Fruit fly (Drosophila melanogaster) whole organism, embryonic: Measurements from ENCODE around the gene CG7227.

Experiments used
- Abd-B ChIP-seq: fragments of 200-800 bp; sonication (Bioruptor generic); optimal IDR thresholded peaks from 2 replicates; lab custom pipeline; 2018; ENCODE audit warnings: missing biosample characterization, mild to moderate bottlenecking, missing genetic modification characterization, moderate library complexity
- Asciz ChIP-seq: fragments of 200-800 bp; sonication (Bioruptor generic); optimal IDR thresholded peaks from 2 replicates; lab custom pipeline; 2017; ENCODE audit warnings: missing biosample characterization, mild to moderate bottlenecking, missing genetic modification characterization, missing genetic modification reagents
- B-H1 ChIP-seq: fragments of 200-800 bp; sonication (Bioruptor generic); IDR thresholded peaks from 3 replicates; pipeline ENCODE4 v1.3.6; 2022; ENCODE audit warnings: missing biosample characterization, missing genetic modification characterization
- CG12104 ChIP-seq: fragments of 200-800 bp; sonication (Bioruptor generic); optimal IDR thresholded peaks from 3 replicates; lab custom pipeline; 2016; ENCODE audit warnings: missing biosample characterization, missing genetic modification characterization
- CG12219 ChIP-seq: fragments of 200-800 bp; sonication (Bioruptor generic); optimal IDR thresholded peaks from 3 replicates; lab custom pipeline; 2018; ENCODE audit warnings: missing biosample characterization, mild to moderate bottlenecking, missing genetic modification characterization
- CG13296 ChIP-seq: fragments of 200-800 bp; sonication (Bioruptor generic); optimal IDR thresholded peaks from 3 replicates; lab custom pipeline; 2018; ENCODE audit warnings: missing biosample characterization, mild to moderate bottlenecking, missing genetic modification characterization
- CG13624 ChIP-seq: fragments of 200-800 bp; sonication (Bioruptor generic); optimal IDR thresholded peaks from 2 replicates; lab custom pipeline; 2016; ENCODE audit warnings: missing biosample characterization, missing genetic modification characterization
- CG14014 ChIP-seq: fragments of 200-800 bp; sonication (Bioruptor generic); IDR thresholded peaks from 2 replicates; pipeline ENCODE4 v1.3.6; 2022; ENCODE audit warnings: missing biosample characterization, missing genetic modification characterization
- CG17385 ChIP-seq: fragments of 200-800 bp; sonication (Bioruptor generic); optimal IDR thresholded peaks from 3 replicates; lab custom pipeline; 2018; ENCODE audit warnings: missing biosample characterization, mild to moderate bottlenecking, missing genetic modification characterization
- CG17802 ChIP-seq: fragments of 200-800 bp; sonication (Bioruptor generic); optimal IDR thresholded peaks from 2 replicates; lab custom pipeline; 2018; ENCODE audit warnings: missing biosample characterization, mild to moderate bottlenecking, missing genetic modification characterization, moderate library complexity
- CG17829 ChIP-seq: fragments of 200-800 bp; optimal IDR thresholded peaks from 2 replicates; lab custom pipeline; 2019; ENCODE audit warnings: missing biosample characterization, mild to moderate bottlenecking, missing genetic modification characterization, moderate library complexity
- CG18011 ChIP-seq: fragments of 200-800 bp; sonication (Bioruptor generic); optimal IDR thresholded peaks from 2 replicates; lab custom pipeline; 2017; ENCODE audit warnings: missing biosample characterization, missing genetic modification characterization, mild to moderate bottlenecking, moderate library complexity, missing genotype
- CG1832 ChIP-seq: fragments of 200-800 bp; sonication (Bioruptor generic); optimal IDR thresholded peaks from 2 replicates; lab custom pipeline; 2017; ENCODE audit warnings: missing biosample characterization, mild to moderate bottlenecking, missing genetic modification characterization, inconsistent platforms
- CG18619 ChIP-seq: fragments of 200-800 bp; sonication (Bioruptor generic); optimal IDR thresholded peaks from 3 replicates; lab custom pipeline; 2017; ENCODE audit warnings: missing biosample characterization, mild to moderate bottlenecking, missing genetic modification characterization
- CG2678 ChIP-seq: fragments of 200-800 bp; sonication (Bioruptor generic); optimal IDR thresholded peaks from 3 replicates; lab custom pipeline; 2019; ENCODE audit warnings: missing biosample characterization, mild to moderate bottlenecking, missing genetic modification characterization, moderate library complexity
- CG2875 ChIP-seq: fragments of 200-800 bp; sonication (Bioruptor generic); optimal IDR thresholded peaks from 2 replicates; lab custom pipeline; 2017; ENCODE audit warnings: missing biosample characterization, mild to moderate bottlenecking, missing genetic modification characterization, missing genetic modification reagents
- CG31441 ChIP-seq: fragments of 200-800 bp; sonication (Bioruptor generic); IDR thresholded peaks from 2 replicates; pipeline ENCODE4 v1.3.6; 2022; ENCODE audit warnings: missing biosample characterization, missing genetic modification characterization
- CG32772 ChIP-seq: fragments of 200-800 bp; sonication (Bioruptor generic); IDR thresholded peaks from 2 replicates; pipeline ENCODE4 v1.3.6; 2022; ENCODE audit warnings: missing biosample characterization, missing genetic modification characterization
- CG6175 ChIP-seq: fragments of 200-800 bp; sonication (Bioruptor generic); IDR thresholded peaks from 3 replicates; pipeline ENCODE4 v1.3.6; 2022; ENCODE audit warnings: missing biosample characterization, missing genetic modification characterization
- CG7839 ChIP-seq: fragments of 200-800 bp; sonication (Bioruptor generic); optimal IDR thresholded peaks from 3 replicates; lab custom pipeline; 2018; ENCODE audit warnings: missing biosample characterization, mild to moderate bottlenecking, missing genetic modification characterization, moderate library complexity
- D19B ChIP-seq: fragments of 200-800 bp; sonication (Bioruptor generic); optimal IDR thresholded peaks from 2 replicates; lab custom pipeline; 2017; ENCODE audit warnings: missing biosample characterization, mild to moderate bottlenecking, missing genetic modification characterization
- HmgD ChIP-seq: fragments of 200-800 bp; sonication (Bioruptor generic); optimal IDR thresholded peaks from 3 replicates; lab custom pipeline; 2016; ENCODE audit warnings: missing biosample characterization, missing genetic modification characterization
- Hsf ChIP-seq: fragments of 200-800 bp; sonication (Bioruptor generic); optimal IDR thresholded peaks from 3 replicates; lab custom pipeline; 2016; ENCODE audit warnings: missing biosample characterization, missing genetic modification characterization
- NFAT ChIP-seq: fragments of 200-800 bp; sonication (Bioruptor generic); IDR thresholded peaks from 2 replicates; pipeline ENCODE4 v1.3.6; 2022; ENCODE audit warnings: missing biosample characterization, missing genetic modification characterization
- Nf-YC ChIP-seq: fragments of 200-800 bp; optimal IDR thresholded peaks from 3 replicates; lab custom pipeline; 2019; ENCODE audit warnings: missing biosample characterization, mild to moderate bottlenecking, missing genetic modification characterization, moderate library complexity
- Pdp1 ChIP-seq, 2 experiments: fragments of 200-800 bp; sonication (Bioruptor generic); optimal IDR thresholded peaks; 3 replicates each; lab custom pipeline; 2016; ENCODE audit warnings: missing biosample characterization in 2 of 2, missing genetic modification characterization in 2 of 2, mild to moderate bottlenecking in 1 of 2, moderate library complexity in 1 of 2
- Ssrp ChIP-seq: fragments of 200-800 bp; sonication (Bioruptor generic); optimal IDR thresholded peaks from 2 replicates; lab custom pipeline; 2018; ENCODE audit warnings: missing biosample characterization, mild to moderate bottlenecking, missing genetic modification characterization, moderate library complexity
- Tbp ChIP-seq: fragments of >200 bp; optimal IDR thresholded peaks from 2 replicates; lab custom pipeline; 2018; ENCODE audit warnings: missing biosample characterization, missing genetic modification characterization
- Trl ChIP-seq, 3 experiments: fragments of >200 bp in 2 of 3; fragments of 200-800 bp in 1 of 3; sonication (Bioruptor generic) in 1 of 3; optimal IDR thresholded peaks; 2 replicates in 1 of 3; 3 replicates in 2 of 3; lab custom pipeline; 2016 to 2017; ENCODE audit warnings: missing biosample characterization in 1 of 3, missing genetic modification characterization in 1 of 3
- ab ChIP-seq: fragments of 200-800 bp; sonication (Bioruptor generic); optimal IDR thresholded peaks from 2 replicates; lab custom pipeline; 2016; ENCODE audit warnings: missing biosample characterization, missing genetic modification characterization
- bsh ChIP-seq, 2 experiments: fragments of 200-800 bp; sonication (Bioruptor generic); optimal IDR thresholded peaks; 2 replicates each; lab custom pipeline; 2017 to 2018; ENCODE audit warnings: mild to moderate bottlenecking in 2 of 2, missing biosample characterization in 2 of 2, missing genetic modification characterization in 2 of 2, moderate library complexity in 1 of 2
- cg ChIP-seq: fragments of 200-800 bp; sonication (Bioruptor generic); optimal IDR thresholded peaks from 3 replicates; lab custom pipeline; 2019; ENCODE audit warnings: missing biosample characterization, mild to moderate bottlenecking, missing genetic modification characterization, moderate library complexity
- crp ChIP-seq, 2 experiments: fragments of 200-800 bp; sonication (Bioruptor generic); optimal IDR thresholded peaks; 2 replicates in 1 of 2; 3 replicates in 1 of 2; lab custom pipeline; 2017; ENCODE audit warnings: missing biosample characterization in 2 of 2, missing genetic modification characterization in 2 of 2, mild to moderate bottlenecking in 1 of 2, moderate library complexity in 1 of 2
- cwo ChIP-seq: fragments of 200-800 bp; sonication (Bioruptor generic); optimal IDR thresholded peaks from 3 replicates; lab custom pipeline; 2017; ENCODE audit warnings: missing biosample characterization, missing genetic modification characterization, mild to moderate bottlenecking, moderate library complexity, missing genetic modification reagents
- en ChIP-seq: fragments of 200-800 bp; sonication (Bioruptor generic); optimal IDR thresholded peaks from 2 replicates; lab custom pipeline; 2016; ENCODE audit warnings: missing biosample characterization, missing genetic modification characterization
- eyg ChIP-seq: fragments of 200-800 bp; sonication (Bioruptor generic); optimal IDR thresholded peaks from 3 replicates; lab custom pipeline; 2016; ENCODE audit warnings: missing biosample characterization, missing genetic modification characterization
- fru ChIP-seq: fragments of >200 bp; optimal IDR thresholded peaks from 2 replicates; lab custom pipeline; 2017
- inv ChIP-seq: fragments of 200-800 bp; sonication (Bioruptor generic); IDR thresholded peaks from 2 replicates; pipeline ENCODE4 v1.3.6; 2022; ENCODE audit warnings: missing biosample characterization, missing genetic modification characterization; ENCODE audit not compliant: partially characterized antibody
- kni ChIP-seq: fragments of 200-800 bp; sonication (Bioruptor generic); optimal IDR thresholded peaks from 3 replicates; lab custom pipeline; 2017; ENCODE audit warnings: mild to moderate bottlenecking, missing biosample characterization, missing genetic modification reagents, missing genetic modification characterization
- lab ChIP-seq: fragments of 200-800 bp; sonication (Bioruptor generic); optimal IDR thresholded peaks from 3 replicates; lab custom pipeline; 2017; ENCODE audit warnings: missing biosample characterization, missing genetic modification characterization, mild to moderate bottlenecking, moderate library complexity, missing genetic modification reagents
- mld ChIP-seq: fragments of 200-800 bp; sonication (Bioruptor generic); IDR thresholded peaks from 3 replicates; pipeline ENCODE4 v1.3.6; 2022; ENCODE audit warnings: missing biosample characterization, missing genetic modification characterization; ENCODE audit not compliant: partially characterized antibody
- org-1 ChIP-seq: fragments of 200-800 bp; sonication (Bioruptor generic); optimal IDR thresholded peaks from 2 replicates; lab custom pipeline; 2017; ENCODE audit warnings: missing biosample characterization, missing genetic modification characterization
- pita ChIP-seq: fragments of 200-800 bp; sonication (Bioruptor generic); optimal IDR thresholded peaks from 2 replicates; lab custom pipeline; 2017; ENCODE audit warnings: missing biosample characterization, mild to moderate bottlenecking, missing genetic modification characterization
- pnt ChIP-seq: fragments of 200-800 bp; sonication (Bioruptor generic); optimal IDR thresholded peaks from 3 replicates; lab custom pipeline; 2016; ENCODE audit warnings: missing biosample characterization, missing genetic modification characterization
- pros ChIP-seq: fragments of 200-800 bp; sonication (Bioruptor generic); optimal IDR thresholded peaks from 3 replicates; lab custom pipeline; 2019; ENCODE audit warnings: missing biosample characterization, mild to moderate bottlenecking, missing genetic modification characterization, moderate library complexity
- slp2 ChIP-seq: fragments of 200-800 bp; sonication (Bioruptor generic); optimal IDR thresholded peaks from 2 replicates; lab custom pipeline; 2016; ENCODE audit warnings: missing biosample characterization, missing genetic modification characterization
- unc-4 ChIP-seq: fragments of 200-800 bp; sonication (Bioruptor generic); IDR thresholded peaks from 2 replicates; pipeline ENCODE4 v1.3.6; 2022; ENCODE audit warnings: missing biosample characterization, missing genetic modification characterization; ENCODE audit not compliant: partially characterized antibody
- yki ChIP-seq: fragments of >200 bp; optimal IDR thresholded peaks from 3 replicates; lab custom pipeline; 2018
- zen2 ChIP-seq: fragments of 200-800 bp; sonication (Bioruptor generic); IDR thresholded peaks from 3 replicates; pipeline ENCODE4 v1.3.6; 2022; ENCODE audit warnings: missing biosample characterization, missing genetic modification characterization; ENCODE audit not compliant: partially characterized antibody

Gene CG7227

DNA sequence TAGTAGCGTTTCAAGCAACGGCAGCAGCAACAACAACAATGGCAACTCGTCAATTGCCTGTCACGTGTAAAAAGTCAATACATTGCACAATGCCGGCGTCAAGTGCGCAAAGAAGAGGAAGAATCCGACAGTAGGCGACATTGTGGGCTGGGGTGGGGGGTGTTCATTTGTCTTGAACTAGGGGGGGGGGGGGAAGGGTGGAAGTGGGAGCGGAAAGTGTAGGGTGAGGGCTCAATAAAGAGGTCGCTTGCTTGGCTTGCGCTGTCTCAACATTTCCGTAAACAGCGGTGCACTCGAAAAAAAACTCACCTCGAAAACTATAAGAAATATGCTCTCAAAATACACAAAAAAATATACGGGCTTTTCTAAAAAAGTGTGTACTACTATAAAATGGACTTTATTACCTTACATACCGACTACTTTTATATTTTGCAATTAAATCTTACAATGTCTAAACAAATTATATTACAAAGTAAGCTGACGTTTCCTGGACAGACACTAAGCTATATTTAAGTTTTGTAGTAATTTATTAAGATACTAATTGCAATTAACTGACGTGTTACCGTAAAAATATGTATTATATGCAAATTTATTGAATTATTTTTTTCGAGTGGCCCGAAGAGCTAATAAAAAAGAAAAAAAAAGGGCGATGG is 32.0 kb downstream of the CG7227 start (continued):
- TF ChIP-seq Hsf (no peak), Pdp1 (GFP tag; optimal IDR thresholded peaks at IDR 0.05; lab: Kevin White, UChicago) (peak in 1 of 2 experiments; percentile 7), CG12219 (GFP tag; lab: Kevin White, UChicago) (no peak), cg (GFP tag; lab: Kevin White, UChicago) (no peak), CG14014 (GFP tag; lab: Robert Waterston, UW) (no peak), cwo (GFP tag; lab: Kevin White, UChicago) (peak; percentile 43), Asciz (GFP tag; lab: Kevin White, UChicago) (peak; percentile 51), inv (GFP tag; lab: Robert Waterston, UW) (no peak), fru (lab: Kevin White, UChicago) (no peak), HmgD (GFP tag; lab: Kevin White, UChicago) (no peak), D19B (GFP tag; lab: Kevin White, UChicago) (no peak), Nf-YC (tag; lab: Kevin White, UChicago) (no peak), Trl (optimal IDR thresholded peaks at IDR 0.05; lab: Kevin White, UChicago) (no peak), Trl (GFP tag; optimal IDR thresholded peaks at IDR 0.05; lab: Kevin White, UChicago) (no peak), CG17385 (GFP tag; lab: Kevin White, UChicago) (peak; percentile 38), crp (GFP tag; optimal IDR thresholded peaks at IDR 0.05; lab: Kevin White, UChicago) (no peak), CG18011 (GFP tag; lab: Kevin White, UChicago) (no peak), CG6175 (GFP tag; lab: Robert Waterston, UW) (0 out of 3 replicates have a peak, but pooled peaks have one; percentile 23), CG31441 (peak; percentile 73), org-1 (GFP tag; lab: Kevin White, UChicago) (peak; percentile 19), Abd-B (GFP tag; lab: Kevin White, UChicago) (peak; percentile 26), lab (no peak), CG12104 (GFP tag; lab: Kevin White, UChicago) (no peak), pnt (GFP tag; lab: Kevin White, UChicago) (no peak), en (GFP tag; lab: Kevin White, UChicago) (no peak), CG32772 (peak; percentile 13; the same call in 1 of the 2 replicates), CG13296 (GFP tag; lab: Kevin White, UChicago) (no peak), CG2678 (peak; percentile 58), ab (GFP tag; lab: Kevin White, UChicago) (no peak), pros (GFP tag; lab: Kevin White, UChicago) (no peak), unc-4 (GFP tag; lab: Robert Waterston, UW) (no peak), CG17829 (tag; lab: Kevin White, UChicago) (no peak), CG18619 (GFP tag; lab: Kevin White, UChicago) (no peak), mld (no peak), yki (lab: Kevin White, UChicago) (no peak), pita (no peak), kni (GFP tag; lab: Kevin White, UChicago) (peak; percentile 6), slp2 (GFP tag; lab: Kevin White, UChicago) (no peak), CG1832 (GFP tag; lab: Kevin White, UChicago) (no peak), CG17802 (no peak), NFAT (no peak), eyg (GFP tag; lab: Kevin White, UChicago) (no peak), B-H1 (peak; percentile 14; the same call in 1 of the 3 replicates), zen2 (GFP tag; lab: Robert Waterston, UW) (no peak), CG13624 (GFP tag; lab: Kevin White, UChicago) (no peak), Ssrp (tag; lab: Kevin White, UChicago) (peak; percentile 44), CG7839 (tag; lab: Kevin White, UChicago) (peak; percentile 43), bsh (GFP tag; optimal IDR thresholded peaks at IDR 0.05; lab: Kevin White, UChicago) (peak in 1 of 2 experiments; percentile 39), CG2875 (GFP tag; lab: Kevin White, UChicago) (no peak), Tbp (no peak)
